Fruit fly (Drosophila melanogaster): ENCODE results near the gene Orct.

Orct gene

DNA sequence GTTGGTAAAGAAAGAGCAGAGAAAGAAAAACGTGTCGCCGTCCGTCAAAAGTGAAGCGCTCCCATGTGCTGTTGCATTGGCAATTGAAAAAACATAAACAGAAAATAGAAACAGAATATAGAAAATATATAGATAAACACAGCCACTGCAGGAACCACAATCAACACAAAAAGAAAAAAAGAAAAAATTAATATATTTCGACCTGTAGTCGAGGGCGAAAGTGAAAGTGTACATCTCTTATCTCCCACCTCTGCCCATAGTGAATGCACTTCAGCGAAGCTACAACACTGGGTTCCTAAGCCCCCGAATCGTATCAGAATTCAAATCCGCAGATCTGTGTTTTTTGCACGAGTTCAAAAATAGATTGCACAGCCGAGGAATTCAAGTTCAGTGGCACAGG lies 8.1 kb downstream of the Orct start:
- no peak for TF ChIP-seq Blimp-1 (GFP tag; optimal IDR thresholded peaks at IDR 0.05)
- no peak for TF ChIP-seq dsx (GFP tag; optimal IDR thresholded peaks at IDR 0.05; ENCODE audit: poor library complexity, severe bottlenecking)
- TF ChIP-seq topi (GFP tag; optimal IDR thresholded peaks at IDR 0.05): no peak
- no peak for TF ChIP-seq Hr39 (GFP tag; optimal IDR thresholded peaks at IDR 0.05)
- no peak for TF ChIP-seq CG8632 (GFP tag; optimal IDR thresholded peaks at IDR 0.05)
- no peak for TF ChIP-seq dac (GFP tag; optimal IDR thresholded peaks at IDR 0.05)
- TF ChIP-seq svp (GFP tag): peak; percentile 78
- no peak for TF ChIP-seq CG1621 (tag; optimal IDR thresholded peaks at IDR 0.05)
- TF ChIP-seq CG15336 (GFP tag; IDR thresholded peaks at IDR 0.05): no peak

DNA sequence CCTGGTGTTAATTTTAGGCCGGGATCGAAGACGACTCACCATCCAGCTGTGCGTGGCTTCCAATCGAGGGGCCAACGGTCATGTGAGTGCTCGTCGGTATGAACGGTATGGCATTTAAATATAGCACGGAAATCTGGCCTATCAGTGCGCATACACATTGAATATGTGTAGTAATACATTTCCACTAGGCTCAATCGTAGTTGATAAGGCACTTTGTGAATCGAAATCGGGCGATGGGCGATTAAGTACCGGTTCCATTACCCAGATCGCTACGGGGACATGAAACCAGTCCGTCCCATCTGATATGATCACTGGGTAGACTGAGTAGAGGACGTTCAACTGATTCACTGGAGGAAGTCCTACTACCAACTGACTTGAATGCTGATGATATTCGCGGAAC lies 9.4 kb downstream of the Orct start:
- TF ChIP-seq CG11902 (GFP tag; optimal IDR thresholded peaks at IDR 0.05) (no peak), CG32006 (GFP tag; optimal IDR thresholded peaks at IDR 0.05) (no peak), Met (GFP tag; optimal IDR thresholded peaks at IDR 0.05) (no peak), acj6 (GFP tag; optimal IDR thresholded peaks at IDR 0.05) (no peak), Eip78C (GFP tag) (peak; percentile 20), salr (GFP tag; optimal IDR thresholded peaks at IDR 0.05) (no peak), Blimp-1 (GFP tag; optimal IDR thresholded peaks at IDR 0.05) (no peak), pdm3 (GFP tag; optimal IDR thresholded peaks at IDR 0.05) (no peak), CG1621 (tag; optimal IDR thresholded peaks at IDR 0.05) (peak; percentile 11), CG3032 (tag; optimal IDR thresholded peaks at IDR 0.05) (no peak), cyc (GFP tag; optimal IDR thresholded peaks at IDR 0.05) (no peak), CG10669 (GFP tag; optimal IDR thresholded peaks at IDR 0.05) (no peak), dsx (GFP tag; optimal IDR thresholded peaks at IDR 0.05; ENCODE audit: poor library complexity, severe bottlenecking) (peak; percentile 5), ss (GFP tag; optimal IDR thresholded peaks at IDR 0.05) (peak in 1 of 2 experiments; percentile 42), CG16779 (tag; optimal IDR thresholded peaks at IDR 0.05) (no peak), CG6276 (GFP tag; optimal IDR thresholded peaks at IDR 0.05) (no peak), dac (GFP tag; optimal IDR thresholded peaks at IDR 0.05) (no peak), lz (GFP tag; optimal IDR thresholded peaks at IDR 0.05) (no peak), CG8632 (GFP tag; optimal IDR thresholded peaks at IDR 0.05) (no peak), Ets21C (GFP tag; optimal IDR thresholded peaks at IDR 0.05) (no peak), CG7368 (GFP tag; optimal IDR thresholded peaks at IDR 0.05) (no peak), CG34406 (GFP tag; optimal IDR thresholded peaks at IDR 0.05) (no peak), esn (GFP tag; optimal IDR thresholded peaks at IDR 0.05) (no peak), svp (GFP tag) (peak; percentile 96), fd59A (GFP tag; optimal IDR thresholded peaks at IDR 0.05) (no peak)

DNA sequence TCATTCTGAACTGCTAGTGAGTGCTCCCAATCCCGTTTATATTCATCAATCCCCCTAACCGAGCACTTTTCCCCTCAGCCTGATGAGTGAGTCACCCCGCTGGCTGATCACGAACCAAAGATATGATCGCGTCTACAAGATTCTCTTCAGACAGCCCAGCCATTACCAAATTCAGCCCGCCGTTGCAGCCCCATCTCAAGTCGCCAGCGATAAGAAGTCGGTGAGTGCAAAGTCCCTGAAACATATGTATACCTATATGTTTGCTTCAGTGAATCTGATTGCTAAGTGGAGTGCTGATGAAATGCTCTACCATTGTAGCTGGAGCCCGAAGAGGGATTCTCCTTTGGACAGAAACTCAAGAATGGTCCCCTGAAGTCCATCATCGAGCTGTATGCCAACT lies 11.1 kb downstream of the Orct start:
- TF ChIP-seq CG32006 (GFP tag; optimal IDR thresholded peaks at IDR 0.05): no peak
- no peak for TF ChIP-seq vri (GFP tag; optimal IDR thresholded peaks at IDR 0.05)
- no peak for TF ChIP-seq Eip75B (GFP tag; optimal IDR thresholded peaks at IDR 0.05)
- peak; percentile 5 for TF ChIP-seq CG6854 (GFP tag; optimal IDR thresholded peaks at IDR 0.05)
- TF ChIP-seq ss (GFP tag; optimal IDR thresholded peaks at IDR 0.05): peak; percentile 58 to 70
- TF ChIP-seq Eip78C (GFP tag): peak; percentile 30
- TF ChIP-seq CG6276 (GFP tag; optimal IDR thresholded peaks at IDR 0.05): peak; percentile 5
- TF ChIP-seq CG9139 (GFP tag; optimal IDR thresholded peaks at IDR 0.05): peak; percentile 32
- TF ChIP-seq svp (GFP tag): peak; percentile 82

DNA sequence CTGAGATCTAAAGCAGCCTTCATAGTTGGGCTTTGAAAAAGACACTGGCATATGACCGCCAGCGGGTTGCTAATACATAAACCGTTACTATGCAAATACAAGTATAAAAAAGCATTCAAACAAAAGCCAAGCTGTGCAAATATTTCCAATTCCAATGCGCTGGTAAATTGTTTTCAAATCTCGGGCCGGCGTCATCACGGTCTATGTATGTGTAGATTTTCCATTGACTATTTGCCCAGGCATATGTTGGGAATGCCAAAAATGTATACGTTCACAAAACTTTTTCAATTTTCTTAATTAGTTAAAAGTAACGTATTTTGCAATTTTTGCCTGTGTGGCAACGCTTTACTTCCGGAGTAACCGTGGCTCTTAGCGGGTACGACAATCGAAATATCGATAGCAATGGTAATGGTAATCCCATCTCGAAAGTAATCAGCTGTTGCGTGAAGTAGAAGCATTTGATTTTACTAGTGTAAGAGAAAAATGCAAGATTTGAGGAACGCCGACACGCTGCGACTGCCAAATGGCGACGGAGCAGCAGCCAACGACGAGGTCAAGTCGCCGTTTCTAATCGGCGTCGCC lies 13.8 kb downstream of the Orct start, which contains the start of the genes CG34290 and Uck:
CG34290 (minus strand) TSS at position 51 of the 582 bp plus-strand sequence.
Uck (plus strand) TSS at position 405 of the 582 bp plus-strand sequence.
- TF ChIP-seq ss (GFP tag; optimal IDR thresholded peaks at IDR 0.05) (peak in 1 of 2 experiments; percentile 73), topi (GFP tag; optimal IDR thresholded peaks at IDR 0.05) (peak; percentile 62), Ets96B (tag; optimal IDR thresholded peaks at IDR 0.05) (peak; percentile 28), Hr4 (GFP tag; optimal IDR thresholded peaks at IDR 0.05) (peak; percentile 14), fd59A (GFP tag; optimal IDR thresholded peaks at IDR 0.05) (peak; percentile 27), spab (GFP tag; optimal IDR thresholded peaks at IDR 0.05) (peak; percentile 33), net (GFP tag; optimal IDR thresholded peaks at IDR 0.05) (peak; percentile 41), CG4318 (GFP tag; optimal IDR thresholded peaks at IDR 0.05) (no peak), CG11294 (GFP tag; IDR thresholded peaks at IDR 0.05) (no peak), CG6792 (GFP tag; optimal IDR thresholded peaks at IDR 0.05) (peak; percentile 48), pdm3 (GFP tag; optimal IDR thresholded peaks at IDR 0.05) (no peak), CG8119 (GFP tag; IDR thresholded peaks at IDR 0.05) (no peak), Eip75B (GFP tag; optimal IDR thresholded peaks at IDR 0.05) (peak; percentile 50), Sox102F (GFP tag; optimal IDR thresholded peaks at IDR 0.05) (peak; percentile 47), vri (GFP tag; optimal IDR thresholded peaks at IDR 0.05) (peak; percentile 54), svp (GFP tag) (peak; percentile 75), Blimp-1 (GFP tag; optimal IDR thresholded peaks at IDR 0.05) (peak; percentile 41), CG3919 (GFP tag; optimal IDR thresholded peaks at IDR 0.05) (peak; percentile 76), CG34406 (GFP tag; optimal IDR thresholded peaks at IDR 0.05) (peak; percentile 35), CG10669 (GFP tag; optimal IDR thresholded peaks at IDR 0.05) (peak; percentile 52), CG6163 (GFP tag; IDR thresholded peaks at IDR 0.05) (peak; percentile 75), CG3032 (tag; optimal IDR thresholded peaks at IDR 0.05) (peak; percentile 39), Met (GFP tag; optimal IDR thresholded peaks at IDR 0.05) (no peak), eg (GFP tag; IDR thresholded peaks at IDR 0.05) (peak; percentile 56)

All from whole organism, prepupa.